Fruit fly (Drosophila melanogaster): ENCODE measurements around the gene Vha100-1.

The Vha100-1 gene

dm6 chr3R:29153197-29153644 is 22.2 kb downstream of the Vha100-1 start, which contains the start of the genes Slbp and Rpn2 (continued):
- no peak for TF ChIP-seq pros (GFP tag; optimal IDR thresholded peaks at IDR 0.05)
- no peak for TF ChIP-seq ara (GFP tag; IDR thresholded peaks at IDR 0.05)
- peak; percentile 89 for TF ChIP-seq HLH4C (GFP tag; IDR thresholded peaks at IDR 0.05; ENCODE audit: partially characterized antibody)
- TF ChIP-seq crc (GFP tag; optimal IDR thresholded peaks at IDR 0.05) = no peak
- TF ChIP-seq CG4730 (GFP tag; IDR thresholded peaks at IDR 0.05) = no peak
- no peak for TF ChIP-seq gsb (GFP tag; IDR thresholded peaks at IDR 0.05)
- TF ChIP-seq CG7556 (GFP tag; optimal IDR thresholded peaks at IDR 0.05) = peak; percentile 7
- no peak for TF ChIP-seq Six4 (GFP tag; optimal IDR thresholded peaks at IDR 0.05)
- TF ChIP-seq psq (GFP tag; optimal IDR thresholded peaks at IDR 0.05) = no peak
- no peak for TF ChIP-seq bowl (GFP tag; IDR thresholded peaks at IDR 0.05)
- TF ChIP-seq lov (optimal IDR thresholded peaks at IDR 0.05) = no peak
- TF ChIP-seq lov (GFP tag; IDR thresholded peaks at IDR 0.05) = no peak
- TF ChIP-seq Eip74EF (GFP tag; optimal IDR thresholded peaks at IDR 0.05) = no peak
- TF ChIP-seq cg (GFP tag; optimal IDR thresholded peaks at IDR 0.05) = no peak
- TF ChIP-seq CG14441 (GFP tag; IDR thresholded peaks at IDR 0.05) = no peak
- no peak for TF ChIP-seq salm (tag; optimal IDR thresholded peaks at IDR 0.05)
- no peak for TF ChIP-seq zfh1 (GFP tag; IDR thresholded peaks at IDR 0.05)
- TF ChIP-seq sisA (GFP tag; IDR thresholded peaks at IDR 0.05) = no peak
- TF ChIP-seq Pdp1 (GFP tag; optimal IDR thresholded peaks at IDR 0.05) = peak; percentile 31 to 70
- TF ChIP-seq chif (GFP tag; optimal IDR thresholded peaks at IDR 0.05) = peak; percentile 20 to 36
- no peak for TF ChIP-seq GATAe (GFP tag; conservative IDR thresholded peaks at IDR 0.05)
- TF ChIP-seq CG4360 (GFP tag; IDR thresholded peaks at IDR 0.05) = peak; percentile 79
- TF ChIP-seq CG11093 (GFP tag; IDR thresholded peaks at IDR 0.05) = no peak
- TF ChIP-seq trem (tag; optimal IDR thresholded peaks at IDR 0.05) = peak; percentile 91
- no peak for TF ChIP-seq CG11560 (tag; IDR thresholded peaks at IDR 0.05)
- TF ChIP-seq CG15514 (GFP tag; optimal IDR thresholded peaks at IDR 0.05) = peak; percentile 55
- peak; percentile 48 for TF ChIP-seq Dad (GFP tag; optimal IDR thresholded peaks at IDR 0.05)
- TF ChIP-seq Bgb (GFP tag; IDR thresholded peaks at IDR 0.05; ENCODE audit: partially characterized antibody) = peak; percentile 95
- no peak for TF ChIP-seq gcm2 (GFP tag; optimal IDR thresholded peaks at IDR 0.05)
- peak; percentile 45 for TF ChIP-seq Dip3 (GFP tag; optimal IDR thresholded peaks at IDR 0.05)
- TF ChIP-seq exex (tag; optimal IDR thresholded peaks at IDR 0.05) = peak; percentile 30
- peak; percentile 74 for TF ChIP-seq lbe (GFP tag; optimal IDR thresholded peaks at IDR 0.05)
- TF ChIP-seq CG16779 (GFP tag; IDR thresholded peaks at IDR 0.05) = no peak
- no peak for TF ChIP-seq CG12071 (GFP tag; optimal IDR thresholded peaks at IDR 0.05)
- no peak for TF ChIP-seq Optix (GFP tag; IDR thresholded peaks at IDR 0.05)
- TF ChIP-seq tll (GFP tag; optimal IDR thresholded peaks at IDR 0.05) = no peak
- no peak for TF ChIP-seq sr (GFP tag; IDR thresholded peaks at IDR 0.05)
- TF ChIP-seq CG2120 (GFP tag; optimal IDR thresholded peaks at IDR 0.05) = peak; percentile 75
- peak; percentile 26 for TF ChIP-seq gem (tag; optimal IDR thresholded peaks at IDR 0.05)
- peak; percentile 76 for TF ChIP-seq jumu (GFP tag; optimal IDR thresholded peaks at IDR 0.05)
- no peak for TF ChIP-seq org-1 (GFP tag; optimal IDR thresholded peaks at IDR 0.05)
- peak; percentile 82; the same call in 2 of the 3 replicates for TF ChIP-seq hb (GFP tag; IDR thresholded peaks at IDR 0.05; ENCODE audit: partially characterized antibody)
- no peak for TF ChIP-seq gcm (GFP tag; optimal IDR thresholded peaks at IDR 0.05)
- peak; percentile 74 for TF ChIP-seq Dp (GFP tag; optimal IDR thresholded peaks at IDR 0.05)
- no peak for TF ChIP-seq CG11696 (GFP tag; IDR thresholded peaks at IDR 0.05)
- TF ChIP-seq CG8765 (GFP tag; IDR thresholded peaks at IDR 0.05) = no peak
- no peak for TF ChIP-seq wdn (GFP tag; IDR thresholded peaks at IDR 0.05)
- peak; percentile 20 for TF ChIP-seq CG3281 (GFP tag; optimal IDR thresholded peaks at IDR 0.05)
- TF ChIP-seq lmd (GFP tag; IDR thresholded peaks at IDR 0.05) = no peak; the same call in 1 of the 2 replicates
- peak; percentile 64 for TF ChIP-seq Hsf (GFP tag; optimal IDR thresholded peaks at IDR 0.05)
- TF ChIP-seq row (GFP tag; IDR thresholded peaks at IDR 0.05) = peak; percentile 58; the same call in 2 of the 3 replicates
- no peak for TF ChIP-seq emc (GFP tag; optimal IDR thresholded peaks at IDR 0.05)
